Worm (Caenorhabditis elegans) whole organism, mixed stage, embryonic: Measurements from ENCODE around the gene slc-9B.1.

Experiments
- blmp-1 ChIP-seq: fragments of 150-350 bp; optimal IDR thresholded peaks from 2 replicates; lab custom pipeline; 2014; ENCODE audit warnings: missing biosample characterization, missing genetic modification characterization
- ces-1 ChIP-seq: fragments of 150-350 bp; optimal IDR thresholded peaks from 2 replicates; lab custom pipeline; 2014; ENCODE audit warnings: missing biosample characterization, missing genetic modification reagents, missing genetic modification characterization
- drap-1 ChIP-seq: fragments of 200-800 bp; sonication (Bioruptor generic); optimal IDR thresholded peaks from 3 replicates; lab custom pipeline; 2018; ENCODE audit warnings: mild to moderate bottlenecking, missing genetic modification characterization, missing compliant biosample characterization
- lin-13 ChIP-seq: fragments of 150-350 bp; optimal IDR thresholded peaks from 2 replicates; lab custom pipeline; 2014; ENCODE audit warnings: missing biosample characterization, missing genetic modification characterization
- lsy-2 ChIP-seq: fragments of 150-350 bp; optimal IDR thresholded peaks from 2 replicates; lab custom pipeline; 2014; ENCODE audit warnings: missing biosample characterization, missing genetic modification characterization
- nhr-12 ChIP-seq: fragments of 150-350 bp; optimal IDR thresholded peaks from 2 replicates; lab custom pipeline; 2014; ENCODE audit warnings: missing biosample characterization, missing genetic modification characterization
- nhr-2 ChIP-seq: fragments of 150-350 bp; optimal IDR thresholded peaks from 2 replicates; lab custom pipeline; 2014; ENCODE audit warnings: missing biosample characterization, missing genetic modification characterization
- nhr-237 ChIP-seq: fragments of 150-350 bp; optimal IDR thresholded peaks from 2 replicates; lab custom pipeline; 2014; ENCODE audit warnings: missing biosample characterization, missing genetic modification characterization
- nhr-76 ChIP-seq: sonication (generic microtip); optimal IDR thresholded peaks from 2 replicates; lab custom pipeline; 2017; ENCODE audit warnings: missing biosample characterization, missing genetic modification characterization
- pha-4 ChIP-seq: fragments of 150-350 bp; optimal IDR thresholded peaks from 2 replicates; lab custom pipeline; 2018; ENCODE audit warnings: missing biosample characterization, missing genetic modification reagents, missing genetic modification characterization
- sptf-1 ChIP-seq: sonication (generic microtip); optimal IDR thresholded peaks from 2 replicates; lab custom pipeline; 2017; ENCODE audit warnings: mild to moderate bottlenecking, missing genetic modification characterization, moderate library complexity, missing compliant biosample characterization
- unc-120 ChIP-seq: sonication (generic microtip); optimal IDR thresholded peaks from 2 replicates; lab custom pipeline; 2017; ENCODE audit warnings: missing genetic modification characterization, missing compliant biosample characterization; ENCODE audit not compliant: poor library complexity, severe bottlenecking
- unc-39 ChIP-seq: fragments of 150-350 bp; optimal IDR thresholded peaks from 2 replicates; lab custom pipeline; 2014; ENCODE audit warnings: missing biosample characterization, missing genetic modification characterization
- unc-62 ChIP-seq: fragments of 150-350 bp; optimal IDR thresholded peaks from 2 replicates; lab custom pipeline; 2014; ENCODE audit warnings: missing biosample characterization, missing genetic modification reagents, missing genetic modification characterization

DNA sequence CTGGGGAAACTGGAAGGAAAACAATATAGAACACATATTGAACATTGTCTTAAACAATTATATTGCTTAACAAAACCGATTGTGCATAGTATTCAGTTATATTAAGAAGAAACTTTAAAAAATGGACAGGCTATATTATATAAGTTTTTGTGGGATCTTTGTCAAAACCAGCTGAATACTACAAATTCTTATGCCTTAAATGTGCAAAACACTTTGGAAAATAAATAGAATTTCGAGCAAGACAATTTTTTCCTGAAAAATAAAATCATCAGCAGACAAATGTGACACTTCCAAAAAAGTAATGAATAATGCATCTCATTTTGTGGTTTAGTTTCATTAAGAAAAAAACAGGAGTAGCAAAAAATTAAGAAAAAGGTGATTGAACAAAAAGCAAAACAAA is 18.0 kb downstream of the slc-9B.1 start:
- TF ChIP-seq pha-4 = no peak
- no peak for TF ChIP-seq ces-1 (GFP tag; lab: Kevin White, UChicago)
- no peak for TF ChIP-seq lin-13
- no peak for TF ChIP-seq nhr-2 (tag; lab: Kevin White, UChicago)
- no peak for TF ChIP-seq unc-62
- no peak for TF ChIP-seq unc-120 (tag; lab: Kevin White, UChicago)
- no peak for TF ChIP-seq lsy-2 (tag; lab: Kevin White, UChicago)
- no peak for TF ChIP-seq nhr-237 (tag; lab: Kevin White, UChicago)
- no peak for TF ChIP-seq nhr-12
- no peak for TF ChIP-seq nhr-76 (tag; lab: Kevin White, UChicago)
- no peak for TF ChIP-seq unc-39
- no peak for TF ChIP-seq blmp-1 (tag; lab: Kevin White, UChicago)
- TF ChIP-seq drap-1 (GFP tag; lab: Kevin White, UChicago) = no peak
- no peak for TF ChIP-seq sptf-1 (tag; lab: Kevin White, UChicago)
